Worm (Caenorhabditis elegans) whole organism, young adult: ENCODE measurements around the gene dct-6.

ENCODE experiments used
- B0019.2 ChIP-seq: fragments of 200-800 bp; sonication (Bioruptor generic); conservative IDR thresholded peaks from 2 replicates; pipeline ENCODE4 v1.3.6; 2022; ENCODE audit warnings: missing genetic modification reagents, missing genetic modification characterization, missing compliant biosample characterization
- F57A8.1 ChIP-seq: fragments of 200-800 bp; sonication (Bioruptor generic); optimal IDR thresholded peaks from 2 replicates; lab custom pipeline; 2018; ENCODE audit warnings: mild to moderate bottlenecking, missing genetic modification characterization, moderate library complexity, missing compliant biosample characterization
- K11D2.4 ChIP-seq: fragments of 200-800 bp; sonication (Bioruptor generic); IDR thresholded peaks from 2 replicates; pipeline ENCODE4 v1.3.6; 2022; ENCODE audit warnings: missing genetic modification reagents, missing genetic modification characterization, missing compliant biosample characterization
- T07F8.4 ChIP-seq: sonication (generic microtip); optimal IDR thresholded peaks from 2 replicates; lab custom pipeline; 2016; ENCODE audit warnings: mild to moderate bottlenecking, missing genetic modification characterization, moderate library complexity, missing compliant biosample characterization
- T26A5.8 ChIP-seq: sonication (generic microtip); optimal IDR thresholded peaks from 2 replicates; lab custom pipeline; 2016; ENCODE audit warnings: missing genetic modification characterization, missing compliant biosample characterization
- ZK185.1 ChIP-seq: sonication (generic microtip); optimal IDR thresholded peaks from 2 replicates; lab custom pipeline; 2016; ENCODE audit warnings: mild to moderate bottlenecking, missing genetic modification characterization, missing compliant biosample characterization; ENCODE audit not compliant: poor library complexity, severe bottlenecking
- atf-7 ChIP-seq: sonication (generic microtip); optimal IDR thresholded peaks from 2 replicates; lab custom pipeline; 2017; ENCODE audit warnings: mild to moderate bottlenecking, missing genetic modification characterization, missing compliant biosample characterization
- athp-1 ChIP-seq: sonication (generic microtip); optimal IDR thresholded peaks from 2 replicates; lab custom pipeline; 2017; ENCODE audit warnings: mild to moderate bottlenecking, missing genetic modification characterization, missing compliant biosample characterization
- attf-5 ChIP-seq: fragments of 200-800 bp; sonication (Bioruptor generic); optimal IDR thresholded peaks from 2 replicates; lab custom pipeline; 2018; ENCODE audit warnings: mild to moderate bottlenecking, missing genetic modification characterization, missing compliant biosample characterization
- bed-1 ChIP-seq: fragments of 200-800 bp; sonication (Bioruptor generic); IDR thresholded peaks from 2 replicates; pipeline ENCODE4 v1.3.6; 2022; ENCODE audit warnings: missing genetic modification reagents, missing genetic modification characterization, missing compliant biosample characterization
- ceh-40 ChIP-seq: fragments of 200-800 bp; sonication (Bioruptor generic); IDR thresholded peaks from 2 replicates; pipeline ENCODE4 v1.3.6; 2022; ENCODE audit warnings: missing genetic modification characterization, missing compliant biosample characterization
- ceh-58 ChIP-seq: fragments of 200-800 bp; sonication (Bioruptor generic); IDR thresholded peaks from 2 replicates; pipeline ENCODE4 v1.3.6; 2022; ENCODE audit warnings: missing genetic modification characterization, missing compliant biosample characterization
- chd-7 ChIP-seq: sonication (generic microtip); optimal IDR thresholded peaks from 2 replicates; lab custom pipeline; 2016; ENCODE audit warnings: mild to moderate bottlenecking, missing genetic modification characterization, moderate library complexity, missing compliant biosample characterization
- dox-1 ChIP-seq: fragments of 200-800 bp; sonication (Bioruptor generic); IDR thresholded peaks from 2 replicates; pipeline ENCODE4 v1.3.6; 2022; ENCODE audit warnings: missing genetic modification reagents, missing genetic modification characterization, missing compliant biosample characterization
- egl-44 ChIP-seq: fragments of 200-800 bp; sonication (Bioruptor generic); IDR thresholded peaks from 2 replicates; pipeline ENCODE4 v1.3.6; 2022; ENCODE audit warnings: missing genetic modification reagents, missing genetic modification characterization, missing compliant biosample characterization
- hmg-1.2 ChIP-seq: fragments of 200-800 bp; sonication (Bioruptor generic); IDR thresholded peaks from 2 replicates; pipeline ENCODE4 v1.3.6; 2022; ENCODE audit warnings: missing genetic modification reagents, missing genetic modification characterization, missing compliant biosample characterization
- hrde-1 ChIP-seq: sonication (generic microtip); optimal IDR thresholded peaks from 2 replicates; lab custom pipeline; 2016; ENCODE audit warnings: missing genetic modification characterization, mild to moderate bottlenecking, missing compliant biosample characterization, moderate library complexity, missing genotype, missing genetic modification reagents, borderline replicate concordance
- hsf-1 ChIP-seq: fragments of 200-800 bp; sonication (Bioruptor generic); IDR thresholded peaks from 2 replicates; pipeline ENCODE4 v1.3.6; 2022; ENCODE audit warnings: missing genetic modification reagents, missing genetic modification characterization, missing compliant biosample characterization
- lin-35 ChIP-seq, 3 experiments: fragments of 150-350 bp in 2 of 3; sonication (generic microtip) in 1 of 3; optimal IDR thresholded peaks; 2 replicates each; lab custom pipeline; 2014 to 2018; ENCODE audit warnings: missing biosample characterization in 3 of 3, missing genetic modification characterization in 3 of 3, missing genetic modification reagents in 3 of 3
- lin-54 ChIP-seq: fragments of 200-800 bp; sonication (Bioruptor generic); optimal IDR thresholded peaks from 2 replicates; lab custom pipeline; 2018; ENCODE audit warnings: mild to moderate bottlenecking, missing genetic modification characterization, missing compliant biosample characterization
- madf-10 ChIP-seq: sonication (generic microtip); optimal IDR thresholded peaks from 2 replicates; lab custom pipeline; 2016; ENCODE audit warnings: mild to moderate bottlenecking, missing genetic modification characterization, missing compliant biosample characterization
- madf-3 ChIP-seq: fragments of 200-800 bp; sonication (Bioruptor generic); IDR thresholded peaks from 2 replicates; pipeline ENCODE4 v1.3.6; 2022; ENCODE audit warnings: missing genetic modification reagents, missing genetic modification characterization, missing compliant biosample characterization
- mcd-1 ChIP-seq: fragments of 200-800 bp; sonication (Bioruptor generic); IDR thresholded peaks from 2 replicates; pipeline ENCODE4 v1.3.6; 2022; ENCODE audit warnings: missing genetic modification reagents, missing genetic modification characterization, missing compliant biosample characterization
- mes-4 ChIP-seq: sonication (generic microtip); optimal IDR thresholded peaks from 2 replicates; lab custom pipeline; 2016; ENCODE audit warnings: missing genotype, missing genetic modification characterization, missing compliant biosample characterization
- nhr-80 ChIP-seq: sonication (generic microtip); optimal IDR thresholded peaks from 2 replicates; lab custom pipeline; 2016; ENCODE audit warnings: missing genetic modification characterization, missing compliant biosample characterization
- nhr-90 ChIP-seq: sonication (generic microtip); optimal IDR thresholded peaks from 2 replicates; lab custom pipeline; 2016; ENCODE audit warnings: missing genotype, mild to moderate bottlenecking, missing genetic modification characterization, missing compliant biosample characterization
- pha-4 ChIP-seq: fragments of 150-350 bp; sonication (generic microtip); optimal IDR thresholded peaks from 2 replicates; lab custom pipeline; 2014; ENCODE audit warnings: missing biosample characterization, missing genetic modification reagents, missing genetic modification characterization
- rec-8 ChIP-seq, 2 experiments: sonication (generic microtip); optimal IDR thresholded peaks; 2 replicates each; lab custom pipeline; 2016; ENCODE audit warnings: mild to moderate bottlenecking in 2 of 2, missing genetic modification characterization in 2 of 2, missing genetic modification reagents in 2 of 2, missing genotype in 2 of 2, missing biosample characterization in 1 of 2, missing compliant biosample characterization in 1 of 2, moderate library complexity in 1 of 2
- sea-2 ChIP-seq: fragments of 200-800 bp; sonication (Bioruptor generic); IDR thresholded peaks from 2 replicates; pipeline ENCODE4 v1.3.6; 2022; ENCODE audit warnings: missing genetic modification characterization, missing compliant biosample characterization
- snpc-1.3 ChIP-seq: sonication (generic microtip); optimal IDR thresholded peaks from 2 replicates; lab custom pipeline; 2017; ENCODE audit warnings: missing genetic modification characterization, mild to moderate bottlenecking, missing compliant biosample characterization, antibody characterized with exemption, moderate library complexity, missing genotype, missing genetic modification reagents; ENCODE audit not compliant: insufficient read depth
- unc-130 ChIP-seq: sonication (generic microtip); optimal IDR thresholded peaks from 2 replicates; lab custom pipeline; 2016; ENCODE audit warnings: missing genetic modification reagents, missing genetic modification characterization, missing compliant biosample characterization
- zfh-2 ChIP-seq: fragments of 200-800 bp; sonication (Bioruptor generic); conservative IDR thresholded peaks from 2 replicates; pipeline ENCODE4 v1.3.6; 2022; ENCODE audit warnings: missing genetic modification reagents, missing genetic modification characterization, missing compliant biosample characterization
- zim-3 ChIP-seq: sonication (generic microtip); optimal IDR thresholded peaks from 2 replicates; lab custom pipeline; 2017; ENCODE audit warnings: mild to moderate bottlenecking, missing genetic modification characterization, moderate library complexity, missing compliant biosample characterization
- ztf-18 ChIP-seq: sonication (generic microtip); optimal IDR thresholded peaks from 2 replicates; lab custom pipeline; 2016; ENCODE audit warnings: missing genotype, mild to moderate bottlenecking, missing genetic modification characterization, missing compliant biosample characterization
- ztf-26 ChIP-seq: sonication (generic microtip); optimal IDR thresholded peaks from 2 replicates; lab custom pipeline; 2017; ENCODE audit warnings: missing genetic modification characterization, missing compliant biosample characterization

Gene dct-6

DNA sequence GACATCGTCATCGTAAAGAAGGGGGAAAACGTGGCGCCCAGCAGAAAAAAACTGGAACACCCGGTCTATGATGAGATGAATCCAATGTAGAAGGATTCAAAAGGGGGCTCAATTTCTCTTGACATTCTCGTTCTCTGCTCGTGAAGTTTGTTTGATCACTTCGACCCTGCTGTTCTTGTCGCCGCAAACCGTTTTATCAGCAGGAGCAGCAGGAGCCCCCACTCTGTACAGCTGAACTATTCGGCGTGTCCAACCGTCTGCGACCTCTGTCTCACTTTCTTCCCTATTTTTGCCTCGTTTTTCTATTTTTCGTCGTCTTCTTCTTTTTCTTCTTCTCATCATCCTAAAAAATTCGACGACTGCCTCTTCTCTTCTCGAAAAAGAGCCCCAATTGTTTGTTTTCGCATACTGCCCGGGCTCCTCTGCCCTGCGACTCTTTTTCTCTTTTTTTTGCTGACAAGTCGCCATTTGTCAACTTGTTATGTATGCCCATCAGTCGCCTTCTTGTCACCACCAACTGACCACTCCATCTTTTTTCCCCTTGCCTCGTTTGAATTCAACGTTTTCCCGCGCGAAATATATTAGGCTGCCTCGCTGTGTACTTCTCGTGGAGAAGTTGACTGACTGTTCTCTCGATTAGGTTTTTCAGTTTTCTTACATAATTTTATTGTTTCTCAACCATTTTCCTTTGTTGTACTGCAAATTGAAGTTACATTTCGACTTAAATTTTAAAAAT lies 22.9 kb downstream of the dct-6 start:
- TF ChIP-seq lin-35 (GFP tag; optimal IDR thresholded peaks at IDR 0.05; lab: Kevin White, UChicago) (no peak), hsf-1 (no peak), unc-130 (GFP tag; lab: Kevin White, UChicago) (no peak), zim-3 (no peak), lin-54 (GFP tag; lab: Kevin White, UChicago) (peak; percentile 12), dox-1 (GFP tag; lab: Robert Waterston, UW) (peak; percentile 36; the same call in 1 of the 2 replicates), B0019.2 (no peak), zfh-2 (GFP tag; lab: Robert Waterston, UW) (peak; percentile 58; the same call in 1 of the 2 replicates), ceh-58 (GFP tag; lab: Robert Waterston, UW) (no peak), madf-10 (tag; lab: Kevin White, UChicago) (no peak), hrde-1 (tag; lab: Kevin White, UChicago) (no peak), nhr-80 (tag; lab: Kevin White, UChicago) (peak; percentile 74), hmg-1.2 (GFP tag; lab: Robert Waterston, UW) (0 out of 2 replicates have a peak, but pooled peaks have one; percentile 6), rec-8 (tag; optimal IDR thresholded peaks at IDR 0.05; lab: Kevin White, UChicago) (no peak), chd-7 (tag; lab: Kevin White, UChicago) (no peak), atf-7 (no peak), ztf-26 (tag; lab: Kevin White, UChicago) (no peak), nhr-90 (tag; lab: Kevin White, UChicago) (no peak), bed-1 (GFP tag; lab: Robert Waterston, UW) (no peak), mcd-1 (no peak)

DNA sequence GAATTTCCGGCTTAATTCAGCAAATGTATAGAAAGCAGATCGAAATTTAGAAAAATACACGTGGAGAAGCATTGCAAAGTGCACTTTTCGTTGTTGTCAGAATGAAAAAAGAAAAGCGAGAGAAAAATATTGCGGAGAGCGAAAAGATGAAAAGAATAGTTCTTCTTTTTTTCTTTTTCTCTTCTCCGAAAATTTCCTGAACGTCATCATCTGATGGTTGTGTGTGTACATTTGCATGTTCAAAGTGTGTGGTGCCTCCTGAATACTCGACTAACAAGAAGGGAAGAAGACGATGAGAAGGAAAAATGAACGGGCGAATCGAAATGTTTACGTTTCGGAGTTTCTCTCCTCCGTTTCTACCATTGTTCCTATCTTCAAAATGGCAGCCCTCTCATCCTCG lies 23.9 kb downstream of the dct-6 start:
- TF ChIP-seq K11D2.4 (GFP tag; lab: Robert Waterston, UW) (no peak), T26A5.8 (tag; lab: Kevin White, UChicago) (no peak), mes-4 (tag; lab: Kevin White, UChicago) (no peak), pha-4 (no peak), madf-3 (GFP tag; lab: Robert Waterston, UW) (no peak), ztf-18 (no peak), snpc-1.3 (tag; lab: Kevin White, UChicago) (no peak), lin-54 (GFP tag; lab: Kevin White, UChicago) (no peak), athp-1 (tag; lab: Kevin White, UChicago) (no peak), sea-2 (GFP tag; lab: Robert Waterston, UW) (no peak), dox-1 (GFP tag; lab: Robert Waterston, UW) (no peak), attf-5 (no peak), egl-44 (GFP tag; lab: Robert Waterston, UW) (no peak), ZK185.1 (tag; lab: Kevin White, UChicago) (no peak), F57A8.1 (GFP tag; lab: Kevin White, UChicago) (no peak), ceh-40 (GFP tag; lab: Robert Waterston, UW) (no peak), T07F8.4 (tag; lab: Kevin White, UChicago) (no peak)
